Fruit fly (Drosophila melanogaster) Kc167 (cell line): ENCODE results near the gene CG7650.

Experiments used
- Myc ChIP-seq: fragments of >200 bp; optimal IDR thresholded peaks from 2 replicates; lab custom pipeline; 2017; ENCODE audit warnings: missing external identifiers
- h ChIP-seq: fragments of >200 bp; optimal IDR thresholded peaks from 3 replicates; lab custom pipeline; 2018; ENCODE audit warnings: missing external identifiers
- insv ChIP-seq: fragments of >200 bp; optimal IDR thresholded peaks from 3 replicates; lab custom pipeline; 2018; ENCODE audit warnings: missing external identifiers
- psq ChIP-seq: fragments of >200 bp; optimal IDR thresholded peaks from 2 replicates; lab custom pipeline; 2017; ENCODE audit warnings: missing external identifiers
- ttk ChIP-seq: sonication (Bioruptor generic); optimal IDR thresholded peaks from 2 replicates; lab custom pipeline; 2017; ENCODE audit warnings: missing external identifiers

- no peak for TF ChIP-seq Myc (lab: Kevin White, UChicago)
- no peak for TF ChIP-seq ttk
- TF ChIP-seq insv = no peak
- TF ChIP-seq psq = no peak
- TF ChIP-seq h (lab: Kevin White, UChicago) = no peak
These were observed 29.7 kb downstream of the CG7650 start, which contains the start of the genes mrn and CG12301 for dm6 chr3L:15580487-15580886.
